Worm (Caenorhabditis elegans): ENCODE measurements around the gene smc-6.

- TF ChIP-seq ceh-13 (GFP tag; optimal IDR thresholded peaks at IDR 0.05): no peak
- TF ChIP-seq ama-1 (optimal IDR thresholded peaks at IDR 0.05): no peak
- no peak for TF ChIP-seq hnd-1 (tag; optimal IDR thresholded peaks at IDR 0.05)
- no peak for TF ChIP-seq hmbx-1 (tag; optimal IDR thresholded peaks at IDR 0.05)
- no peak for TF ChIP-seq flt-1 (GFP tag; IDR thresholded peaks at IDR 0.05)
- no peak for TF ChIP-seq F13C5.2 (tag; optimal IDR thresholded peaks at IDR 0.05)
- no peak for TF ChIP-seq tra-4 (tag; optimal IDR thresholded peaks at IDR 0.05)
- TF ChIP-seq ets-7 (tag; optimal IDR thresholded peaks at IDR 0.05): no peak
Measured at ce11 chrII:11533716-11534115, 44.8 kb upstream of the smc-6 start, which contains the start of gene mdt-8.
